Worm (Caenorhabditis elegans): ENCODE results near the gene nos-2.

DNA sequence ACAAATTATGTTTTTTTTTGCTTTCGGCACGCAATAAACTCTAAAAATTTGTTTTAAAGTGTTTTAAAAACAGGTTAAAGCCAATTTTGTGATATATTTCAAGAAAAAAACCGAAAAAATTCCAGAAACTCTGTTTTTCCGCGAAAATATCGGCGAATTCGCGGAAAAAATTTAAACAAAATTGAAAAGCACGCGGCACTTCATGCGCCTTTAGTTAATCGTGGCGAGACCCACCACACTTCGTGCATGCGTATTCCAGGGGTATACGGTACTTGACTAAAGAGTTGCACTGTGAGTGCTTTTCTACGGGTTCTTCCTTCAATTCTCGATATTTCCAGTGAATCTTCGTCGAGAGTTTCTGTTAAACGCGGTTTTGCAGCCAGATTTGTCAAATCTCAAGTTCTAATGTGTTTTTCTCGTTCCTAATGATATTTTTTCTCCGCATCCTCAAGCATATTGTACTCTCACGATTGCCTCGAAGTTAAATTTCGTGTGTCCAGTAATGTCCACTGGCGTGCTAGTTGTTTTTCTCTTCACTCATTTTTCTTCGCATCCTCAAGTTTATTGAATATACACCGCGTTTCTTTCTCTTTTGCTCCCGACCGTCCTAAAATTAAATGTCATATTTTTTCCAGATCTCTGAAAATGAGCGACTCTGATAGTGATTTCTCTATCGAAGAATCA lies 27.6 kb upstream of the nos-2 start, which contains the start of gene cin-4:
- no peak for TF ChIP-seq nhr-12 (tag; optimal IDR thresholded peaks at IDR 0.05)
- no peak for TF ChIP-seq nhr-76 (tag; optimal IDR thresholded peaks at IDR 0.05)
- no peak for TF ChIP-seq lsy-2 (tag; optimal IDR thresholded peaks at IDR 0.05)

Data from whole organism, mixed stage, embryonic.